Worm (Caenorhabditis elegans): ENCODE measurements around the gene F28F9.3.

Gene F28F9.3

DNA sequence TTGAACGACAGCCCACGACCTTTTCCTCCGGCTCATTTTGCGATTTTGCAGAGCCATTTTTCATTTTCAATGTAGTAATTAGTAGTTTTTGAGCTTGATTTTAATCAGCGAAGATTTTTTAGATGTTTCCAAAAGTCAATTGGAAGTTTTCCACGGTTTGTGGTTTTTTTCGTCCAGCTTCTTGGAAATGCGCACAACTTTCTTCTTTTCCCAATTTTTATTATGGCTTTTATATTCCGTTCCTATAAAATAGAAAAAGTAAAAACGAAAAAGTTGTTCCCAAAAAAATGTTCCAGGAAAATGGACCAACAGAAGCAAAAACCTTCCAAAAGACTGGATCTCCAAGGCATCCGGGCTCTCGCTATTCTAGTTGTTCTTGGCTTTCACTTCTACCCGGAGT lies 58.7 kb downstream of the F28F9.3 start, which contains the start of gene oac-22:
Gene oac-22, plus strand, starts transcription at position 301 of the 400 bp plus-strand sequence.
- TF ChIP-seq madf-3 (GFP tag; IDR thresholded peaks at IDR 0.05) (no peak), F33H1.4 (GFP tag; IDR thresholded peaks at IDR 0.05) (no peak), mes-4 (tag; optimal IDR thresholded peaks at IDR 0.05) (no peak), mcd-1 (GFP tag; IDR thresholded peaks at IDR 0.05) (no peak), hlh-12 (tag; optimal IDR thresholded peaks at IDR 0.05) (no peak)
